Worm (Caenorhabditis elegans) whole organism, early embryonic: Measurements from ENCODE around the gene srh-223.

ENCODE experiments used
- B0310.2 ChIP-seq: sonication (generic microtip); optimal IDR thresholded peaks from 2 replicates; lab custom pipeline; 2016; ENCODE audit warnings: mild to moderate bottlenecking, missing genetic modification characterization, missing compliant biosample characterization
- F13C5.2 ChIP-seq: sonication (generic microtip); optimal IDR thresholded peaks from 2 replicates; lab custom pipeline; 2017; ENCODE audit warnings: mild to moderate bottlenecking, missing genetic modification characterization, inconsistent platforms, missing compliant biosample characterization
- aly-1 ChIP-seq: sonication (generic microtip); optimal IDR thresholded peaks from 2 replicates; lab custom pipeline; 2016; ENCODE audit warnings: missing genetic modification characterization, missing compliant biosample characterization
- ama-1 ChIP-seq: fragments of 150-350 bp; optimal IDR thresholded peaks from 2 replicates; lab custom pipeline; 2014
- ceh-13 ChIP-seq: fragments of 200-800 bp; sonication (Bioruptor generic); optimal IDR thresholded peaks from 2 replicates; lab custom pipeline; 2018; ENCODE audit warnings: mild to moderate bottlenecking, missing genetic modification characterization, missing compliant biosample characterization
- ceh-36 ChIP-seq: sonication (generic microtip); optimal IDR thresholded peaks from 2 replicates; lab custom pipeline; 2016; ENCODE audit warnings: missing genetic modification characterization, inconsistent platforms, missing compliant biosample characterization
- ets-7 ChIP-seq: sonication (generic microtip); optimal IDR thresholded peaks from 2 replicates; lab custom pipeline; 2016; ENCODE audit warnings: missing genotype, missing genetic modification characterization, missing compliant biosample characterization
- flt-1 ChIP-seq: fragments of 200-800 bp; sonication (Bioruptor generic); IDR thresholded peaks from 2 replicates; pipeline ENCODE4 v1.3.6; 2022; ENCODE audit warnings: missing genetic modification characterization, missing compliant biosample characterization
- hmbx-1 ChIP-seq: sonication (generic microtip); optimal IDR thresholded peaks from 2 replicates; lab custom pipeline; 2016; ENCODE audit warnings: mild to moderate bottlenecking, missing genetic modification characterization, missing compliant biosample characterization
- hmg-4 ChIP-seq: fragments of 200-800 bp; sonication (Bioruptor generic); optimal IDR thresholded peaks from 2 replicates; lab custom pipeline; 2018; ENCODE audit warnings: mild to moderate bottlenecking, missing genetic modification characterization, missing compliant biosample characterization
- hnd-1 ChIP-seq: sonication (generic microtip); optimal IDR thresholded peaks from 2 replicates; lab custom pipeline; 2016; ENCODE audit warnings: missing genetic modification characterization, missing compliant biosample characterization
- pes-1 ChIP-seq: fragments of 200-800 bp; sonication (Bioruptor generic); IDR thresholded peaks from 2 replicates; pipeline ENCODE4 v1.3.6; 2022; ENCODE audit warnings: missing genetic modification reagents, missing genetic modification characterization, missing compliant biosample characterization
- scrt-1 ChIP-seq: fragments of 200-800 bp; sonication (Bioruptor generic); IDR thresholded peaks from 2 replicates; pipeline ENCODE4 v1.3.6; 2022; ENCODE audit warnings: missing genetic modification characterization, missing compliant biosample characterization
- sea-1 ChIP-seq: fragments of 200-800 bp; sonication (Bioruptor generic); conservative IDR thresholded peaks from 2 replicates; pipeline ENCODE4 v1.3.6; 2022; ENCODE audit warnings: missing genetic modification characterization, missing compliant biosample characterization
- tbx-11 ChIP-seq: fragments of 200-800 bp; sonication (Bioruptor generic); IDR thresholded peaks from 2 replicates; pipeline ENCODE4 v1.3.6; 2022; ENCODE audit warnings: missing genetic modification characterization, missing compliant biosample characterization
- tbx-37 ChIP-seq: fragments of 200-800 bp; sonication (Bioruptor generic); conservative IDR thresholded peaks from 2 replicates; pipeline ENCODE4 v1.3.6; 2022; ENCODE audit warnings: missing genetic modification reagents, missing genetic modification characterization, missing compliant biosample characterization
- tra-4 ChIP-seq: sonication (generic microtip); optimal IDR thresholded peaks from 2 replicates; lab custom pipeline; 2017; ENCODE audit warnings: missing genetic modification characterization, missing compliant biosample characterization

The srh-223 gene

ce11 chrIV:3947377-3947956 lies 34.2 kb upstream of the srh-223 start:
- 0 out of 2 replicates have a peak, but pooled peaks have one; percentile 32 for TF ChIP-seq scrt-1

- TF ChIP-seq tbx-37 (no peak), flt-1 (GFP tag; lab: Robert Waterston, UW) (no peak), ama-1 (lab: Kevin White, UChicago) (no peak), B0310.2 (tag; lab: Kevin White, UChicago) (no peak), aly-1 (tag; lab: Kevin White, UChicago) (no peak), hmg-4 (GFP tag; lab: Kevin White, UChicago) (no peak), hmbx-1 (no peak), pes-1 (no peak), sea-1 (GFP tag; lab: Robert Waterston, UW) (no peak), ceh-36 (no peak), scrt-1 (no peak), F13C5.2 (tag; lab: Kevin White, UChicago) (no peak), tbx-11 (GFP tag; lab: Robert Waterston, UW) (no peak), tra-4 (tag; lab: Kevin White, UChicago) (no peak), ets-7 (tag; lab: Kevin White, UChicago) (no peak), hnd-1 (tag; lab: Kevin White, UChicago) (no peak), ceh-13 (GFP tag; lab: Kevin White, UChicago) (no peak)
Observed at ce11 chrIV:3956095-3956494, 25.6 kb upstream of the srh-223 start, which contains the start of gene clec-73. Gene clec-73 (minus strand): TSS chrIV:3956195.

- TF ChIP-seq hmbx-1 (no peak), pes-1 (no peak), hmg-4 (GFP tag; lab: Kevin White, UChicago) (no peak), ama-1 (lab: Kevin White, UChicago) (no peak), flt-1 (GFP tag; lab: Robert Waterston, UW) (no peak), tbx-37 (no peak), sea-1 (GFP tag; lab: Robert Waterston, UW) (no peak), tra-4 (tag; lab: Kevin White, UChicago) (no peak), F13C5.2 (tag; lab: Kevin White, UChicago) (no peak), scrt-1 (no peak), hnd-1 (tag; lab: Kevin White, UChicago) (no peak), B0310.2 (tag; lab: Kevin White, UChicago) (no peak), tbx-11 (GFP tag; lab: Robert Waterston, UW) (no peak)
Observed at ce11 chrIV:3956705-3957104, 25.0 kb upstream of the srh-223 start, which contains the start of gene clec-74. Gene clec-74 (plus strand): TSS chrIV:3957005.

- TF ChIP-seq ceh-13 (GFP tag; lab: Kevin White, UChicago) (no peak), F13C5.2 (tag; lab: Kevin White, UChicago) (no peak), flt-1 (GFP tag; lab: Robert Waterston, UW) (no peak), ets-7 (tag; lab: Kevin White, UChicago) (no peak), aly-1 (tag; lab: Kevin White, UChicago) (no peak), ceh-36 (no peak), tra-4 (tag; lab: Kevin White, UChicago) (no peak), hmbx-1 (no peak)
Observed at ce11 chrIV:3960396-3960795, 21.3 kb upstream of the srh-223 start, which contains the start of gene clec-75. Gene clec-75 (plus strand): TSS chrIV:3960734.

- TF ChIP-seq pes-1 (no peak), ceh-13 (GFP tag; lab: Kevin White, UChicago) (no peak), F13C5.2 (tag; lab: Kevin White, UChicago) (no peak), flt-1 (GFP tag; lab: Robert Waterston, UW) (no peak), ama-1 (lab: Kevin White, UChicago) (no peak), aly-1 (tag; lab: Kevin White, UChicago) (no peak), B0310.2 (tag; lab: Kevin White, UChicago) (no peak), ceh-36 (no peak), ets-7 (tag; lab: Kevin White, UChicago) (no peak), tbx-37 (no peak), scrt-1 (no peak), hnd-1 (tag; lab: Kevin White, UChicago) (no peak), hmbx-1 (no peak), tra-4 (tag; lab: Kevin White, UChicago) (no peak)
Observed at ce11 chrIV:3962584-3962983, 19.1 kb upstream of the srh-223 start, which contains the start of gene Y46C8AM.1. Gene Y46C8AM.1 (plus strand): TSS chrIV:3962884.

ce11 chrIV:3963498-3963897 lies 18.2 kb upstream of the srh-223 start:
- TF ChIP-seq hnd-1 (tag; lab: Kevin White, UChicago): no peak
- no peak for TF ChIP-seq ets-7 (tag; lab: Kevin White, UChicago)
- no peak for TF ChIP-seq tbx-11 (GFP tag; lab: Robert Waterston, UW)
- no peak for TF ChIP-seq B0310.2 (tag; lab: Kevin White, UChicago)
- no peak for TF ChIP-seq aly-1 (tag; lab: Kevin White, UChicago)
- TF ChIP-seq hmg-4 (GFP tag; lab: Kevin White, UChicago): no peak
- no peak for TF ChIP-seq sea-1 (GFP tag; lab: Robert Waterston, UW)
- no peak for TF ChIP-seq pes-1
- no peak for TF ChIP-seq ceh-13 (GFP tag; lab: Kevin White, UChicago)
- TF ChIP-seq tra-4 (tag; lab: Kevin White, UChicago): no peak

- TF ChIP-seq pes-1 (no peak), hnd-1 (tag; lab: Kevin White, UChicago) (no peak), tbx-11 (GFP tag; lab: Robert Waterston, UW) (no peak), ceh-13 (GFP tag; lab: Kevin White, UChicago) (no peak), aly-1 (tag; lab: Kevin White, UChicago) (no peak), flt-1 (GFP tag; lab: Robert Waterston, UW) (no peak), sea-1 (GFP tag; lab: Robert Waterston, UW) (no peak), scrt-1 (no peak), tra-4 (tag; lab: Kevin White, UChicago) (no peak), F13C5.2 (tag; lab: Kevin White, UChicago) (no peak), hmbx-1 (no peak), hmg-4 (GFP tag; lab: Kevin White, UChicago) (no peak), ets-7 (tag; lab: Kevin White, UChicago) (no peak), B0310.2 (tag; lab: Kevin White, UChicago) (no peak), tbx-37 (no peak)
Observed at ce11 chrIV:3965013-3965412, 16.7 kb upstream of the srh-223 start, which contains the start of gene clec-76. Gene clec-76 (plus strand): TSS chrIV:3965246.
